Worm (Caenorhabditis elegans): ENCODE measurements around the gene gtr-1.
A peak's percentile ranks its signal among the peaks of the same experiment; 100 is the strongest.

gtr-1 gene

ce11 chrX:806515-806914 is 3.9 kb downstream of the gtr-1 start (continued):
- TF ChIP-seq madf-10 (tag; optimal IDR thresholded peaks at IDR 0.05) = peak; percentile 95
- TF ChIP-seq mes-4 (tag; optimal IDR thresholded peaks at IDR 0.05) = no peak
- peak; percentile 92 for TF ChIP-seq mcd-1 (GFP tag; IDR thresholded peaks at IDR 0.05)
- peak; percentile 51; the same call in 1 of the 2 replicates for TF ChIP-seq hsf-1 (GFP tag; IDR thresholded peaks at IDR 0.05)
- TF ChIP-seq die-1 (tag; optimal IDR thresholded peaks at IDR 0.05) = peak; percentile 59
- TF ChIP-seq nfya-2 (GFP tag; IDR thresholded peaks at IDR 0.05) = no peak
- peak; percentile 97 for TF ChIP-seq Y53G8AR.9 (GFP tag; conservative IDR thresholded peaks at IDR 0.05)
- peak; percentile 76 for TF ChIP-seq unc-62 (GFP tag; optimal IDR thresholded peaks at IDR 0.05)
- TF ChIP-seq nfyb-1 (GFP tag; IDR thresholded peaks at IDR 0.05) = peak; percentile 97
- TF ChIP-seq K12H6.12 (tag; optimal IDR thresholded peaks at IDR 0.05) = peak; percentile 95
- peak; percentile 93 for TF ChIP-seq ztf-22 (GFP tag; optimal IDR thresholded peaks at IDR 0.05)
- TF ChIP-seq F52B5.7 (tag; optimal IDR thresholded peaks at IDR 0.05) = peak; percentile 80
- 0 out of 2 replicates have a peak, but pooled peaks have one; percentile 82 for TF ChIP-seq bed-1 (GFP tag; IDR thresholded peaks at IDR 0.05)
- TF ChIP-seq nhr-179 (tag; optimal IDR thresholded peaks at IDR 0.05) = peak; percentile 84
- TF ChIP-seq B0336.3 (GFP tag; IDR thresholded peaks at IDR 0.05) = peak; percentile 99
- TF ChIP-seq K11D2.4 (GFP tag; IDR thresholded peaks at IDR 0.05) = peak; percentile 98
- no peak for TF ChIP-seq ztf-25 (GFP tag; IDR thresholded peaks at IDR 0.05)
- peak; percentile 98 for TF ChIP-seq ceh-27 (GFP tag; optimal IDR thresholded peaks at IDR 0.05)
- TF ChIP-seq F49E8.2 (tag; optimal IDR thresholded peaks at IDR 0.05; ENCODE audit: insufficient read depth) = no peak
- TF ChIP-seq ceh-79 (tag; optimal IDR thresholded peaks at IDR 0.05) = peak; percentile 51
- peak; percentile 98 for TF ChIP-seq repo-1 (tag; optimal IDR thresholded peaks at IDR 0.05)
- peak; percentile 88 for TF ChIP-seq nhr-27 (tag; optimal IDR thresholded peaks at IDR 0.05)
- TF ChIP-seq ama-1 (optimal IDR thresholded peaks at IDR 0.05) = no peak
- TF ChIP-seq ama-1 (GFP tag; optimal IDR thresholded peaks at IDR 0.05) = peak in 1 of 2 experiments; percentile 46
- TF ChIP-seq ccch-3 (GFP tag; optimal IDR thresholded peaks at IDR 0.05) = peak; percentile 68
- TF ChIP-seq lin-26 (GFP tag; IDR thresholded peaks at IDR 0.05) = peak; percentile 88
- TF ChIP-seq Y56A3A.18 (GFP tag; IDR thresholded peaks at IDR 0.05) = peak; percentile 96
- TF ChIP-seq rec-8 (tag; optimal IDR thresholded peaks at IDR 0.05) = peak in 1 of 2 experiments; percentile 67
- TF ChIP-seq let-526 (GFP tag; IDR thresholded peaks at IDR 0.05) = peak; percentile 79
- TF ChIP-seq ceh-40 (GFP tag; IDR thresholded peaks at IDR 0.05) = peak; percentile 26; the same call in 1 of the 2 replicates
- TF ChIP-seq B0261.1 (tag; optimal IDR thresholded peaks at IDR 0.05) = peak; percentile 57
- peak; percentile 78 for TF ChIP-seq ets-4 (GFP tag; optimal IDR thresholded peaks at IDR 0.05)
- TF ChIP-seq ekl-4 (GFP tag; IDR thresholded peaks at IDR 0.05) = peak; percentile 90
- no peak for TF ChIP-seq F55B11.4 (tag; optimal IDR thresholded peaks at IDR 0.05; ENCODE audit: borderline replicate concordance, insufficient read depth)
- peak; percentile 91 for TF ChIP-seq hmg-1.2 (GFP tag; IDR thresholded peaks at IDR 0.05)
- TF ChIP-seq ceh-58 (GFP tag; IDR thresholded peaks at IDR 0.05) = 0 out of 2 replicates have a peak, but pooled peaks have one; percentile 72
- TF ChIP-seq F10E7.11 (tag; optimal IDR thresholded peaks at IDR 0.05) = peak; percentile 90
- TF ChIP-seq tbp1 (GFP tag; optimal IDR thresholded peaks at IDR 0.05) = peak; percentile 79
- TF ChIP-seq dox-1 (GFP tag; IDR thresholded peaks at IDR 0.05) = peak; percentile 99
- TF ChIP-seq C17E4.6 (GFP tag; IDR thresholded peaks at IDR 0.05) = peak; percentile 74; the same call in 1 of the 2 replicates
- TF ChIP-seq attf-3 (GFP tag; conservative IDR thresholded peaks at IDR 0.05) = peak; percentile 65
- peak; percentile 94 for TF ChIP-seq ztf-6 (GFP tag; IDR thresholded peaks at IDR 0.05)
- no peak for TF ChIP-seq Y79H2A.3 (GFP tag; conservative IDR thresholded peaks at IDR 0.05)
- no peak for TF ChIP-seq hlh-26 (GFP tag; conservative IDR thresholded peaks at IDR 0.05)
- no peak for TF ChIP-seq Y53F4B.3 (GFP tag; IDR thresholded peaks at IDR 0.05)
- no peak for TF ChIP-seq madf-8 (GFP tag; conservative IDR thresholded peaks at IDR 0.05)
- TF ChIP-seq akir-1 (GFP tag; optimal IDR thresholded peaks at IDR 0.05) = peak; percentile 81
- peak; percentile 55 for TF ChIP-seq egrh-3 (GFP tag; IDR thresholded peaks at IDR 0.05)
- no peak for TF ChIP-seq tbx-9 (tag; optimal IDR thresholded peaks at IDR 0.05; ENCODE audit: borderline replicate concordance)

Measured in whole organism, young adult.